Fruit fly (Drosophila melanogaster) whole organism, prepupa: Measurements from ENCODE around the gene CG15169.
A peak's percentile ranks its signal among the peaks of the same experiment; 100 is the strongest.

ENCODE experiments used
- Blimp-1 ChIP-seq: fragments of 200-800 bp; sonication (Bioruptor generic); optimal IDR thresholded peaks from 3 replicates; lab custom pipeline; 2017; ENCODE audit warnings: missing biosample characterization, missing genetic modification characterization, mild to moderate bottlenecking, moderate library complexity, missing genetic modification reagents
- CG10669 ChIP-seq: fragments of 200-800 bp; sonication (Bioruptor generic); optimal IDR thresholded peaks from 3 replicates; lab custom pipeline; 2018; ENCODE audit warnings: missing biosample characterization, mild to moderate bottlenecking, missing genetic modification characterization, moderate library complexity
- CG11294 ChIP-seq: fragments of 200-800 bp; sonication (Bioruptor generic); IDR thresholded peaks from 2 replicates; pipeline ENCODE4 v1.3.6; 2022; ENCODE audit warnings: missing biosample characterization, missing genetic modification characterization
- CG11762 ChIP-seq: fragments of 200-800 bp; sonication (Bioruptor generic); optimal IDR thresholded peaks from 3 replicates; lab custom pipeline; 2016; ENCODE audit warnings: missing biosample characterization, missing genetic modification characterization; ENCODE audit not compliant: insufficient read depth
- CG11902 ChIP-seq: fragments of 200-800 bp; sonication (Bioruptor generic); optimal IDR thresholded peaks from 3 replicates; lab custom pipeline; 2016; ENCODE audit warnings: missing biosample characterization, missing genetic modification characterization
- CG1621 ChIP-seq: fragments of 200-800 bp; sonication (Bioruptor generic); optimal IDR thresholded peaks from 3 replicates; lab custom pipeline; 2018; ENCODE audit warnings: missing biosample characterization, mild to moderate bottlenecking, missing genetic modification characterization
- CG16779 ChIP-seq: fragments of 200-800 bp; sonication (Bioruptor generic); optimal IDR thresholded peaks from 3 replicates; lab custom pipeline; 2017; ENCODE audit warnings: missing biosample characterization, mild to moderate bottlenecking, missing genetic modification characterization
- CG3032 ChIP-seq: fragments of 200-800 bp; optimal IDR thresholded peaks from 2 replicates; lab custom pipeline; 2019; ENCODE audit warnings: missing biosample characterization, mild to moderate bottlenecking, missing genetic modification characterization, moderate library complexity
- CG31627 ChIP-seq: fragments of 200-800 bp; sonication (Bioruptor generic); optimal IDR thresholded peaks from 3 replicates; lab custom pipeline; 2016; ENCODE audit warnings: missing biosample characterization, missing genetic modification characterization
- CG32006 ChIP-seq: fragments of 200-800 bp; sonication (Bioruptor generic); optimal IDR thresholded peaks from 3 replicates; lab custom pipeline; 2017; ENCODE audit warnings: missing biosample characterization, mild to moderate bottlenecking, missing genetic modification characterization
- CG34406 ChIP-seq: fragments of 200-800 bp; sonication (Bioruptor generic); optimal IDR thresholded peaks from 3 replicates; lab custom pipeline; 2016; ENCODE audit warnings: missing biosample characterization, missing genetic modification characterization
- CG3919 ChIP-seq: fragments of 200-800 bp; sonication (Bioruptor generic); optimal IDR thresholded peaks from 3 replicates; lab custom pipeline; 2016; ENCODE audit warnings: missing biosample characterization, missing genetic modification characterization
- CG4318 ChIP-seq: fragments of 200-800 bp; sonication (Bioruptor generic); optimal IDR thresholded peaks from 3 replicates; lab custom pipeline; 2017; ENCODE audit warnings: missing biosample characterization, mild to moderate bottlenecking, missing genetic modification characterization
- CG6276 ChIP-seq: fragments of 200-800 bp; sonication (Bioruptor generic); optimal IDR thresholded peaks from 2 replicates; lab custom pipeline; 2017; ENCODE audit warnings: missing biosample characterization, mild to moderate bottlenecking, missing genetic modification characterization
- CG6792 ChIP-seq: fragments of 200-800 bp; sonication (Bioruptor generic); optimal IDR thresholded peaks from 3 replicates; lab custom pipeline; 2016; ENCODE audit warnings: missing biosample characterization, missing genetic modification characterization
- CG6808 ChIP-seq: fragments of 200-800 bp; sonication (Bioruptor generic); optimal IDR thresholded peaks from 3 replicates; lab custom pipeline; 2017; ENCODE audit warnings: missing biosample characterization, missing genetic modification characterization, mild to moderate bottlenecking, moderate library complexity, missing genetic modification reagents
- CG6854 ChIP-seq: fragments of 200-800 bp; sonication (Bioruptor generic); optimal IDR thresholded peaks from 2 replicates; lab custom pipeline; 2017; ENCODE audit warnings: missing biosample characterization, mild to moderate bottlenecking, missing genetic modification characterization
- CG7368 ChIP-seq: fragments of 200-800 bp; sonication (Bioruptor generic); optimal IDR thresholded peaks from 3 replicates; lab custom pipeline; 2016; ENCODE audit warnings: missing biosample characterization, missing genetic modification characterization
- CG8119 ChIP-seq: fragments of 200-800 bp; sonication (Bioruptor generic); IDR thresholded peaks from 3 replicates; pipeline ENCODE4 v1.3.6; 2022; ENCODE audit warnings: missing biosample characterization, missing genetic modification characterization
- CG8319 ChIP-seq: fragments of 200-800 bp; sonication (Bioruptor generic); optimal IDR thresholded peaks from 3 replicates; lab custom pipeline; 2016; ENCODE audit warnings: missing biosample characterization, missing genetic modification characterization
- CG8632 ChIP-seq: fragments of 200-800 bp; sonication (Bioruptor generic); optimal IDR thresholded peaks from 3 replicates; lab custom pipeline; 2016; ENCODE audit warnings: missing biosample characterization, missing genetic modification characterization
- CG9139 ChIP-seq: fragments of 200-800 bp; sonication (Bioruptor generic); optimal IDR thresholded peaks from 3 replicates; lab custom pipeline; 2017; ENCODE audit warnings: missing biosample characterization, mild to moderate bottlenecking, missing genetic modification characterization
- Eip75B ChIP-seq: fragments of 200-800 bp; sonication (Bioruptor generic); optimal IDR thresholded peaks from 3 replicates; lab custom pipeline; 2016; ENCODE audit warnings: missing biosample characterization, missing genetic modification characterization
- Eip78C ChIP-seq: fragments of 200-800 bp; sonication (Bioruptor generic); peaks from one replicate; lab custom pipeline; 2016; ENCODE audit warnings: missing biosample characterization, missing genetic modification characterization
- Eip93F ChIP-seq: fragments of 200-800 bp; sonication (Bioruptor generic); optimal IDR thresholded peaks from 2 replicates; lab custom pipeline; 2016; ENCODE audit warnings: missing biosample characterization, mild to moderate bottlenecking, missing genetic modification characterization
- Ets21C ChIP-seq: fragments of 200-800 bp; sonication (Bioruptor generic); optimal IDR thresholded peaks from 3 replicates; lab custom pipeline; 2016; ENCODE audit warnings: missing biosample characterization, missing genetic modification characterization
- Ets96B ChIP-seq: fragments of 200-800 bp; optimal IDR thresholded peaks from 2 replicates; lab custom pipeline; 2019; ENCODE audit warnings: missing biosample characterization, mild to moderate bottlenecking, missing genetic modification characterization, moderate library complexity
- Gug ChIP-seq: fragments of 200-800 bp; sonication (Bioruptor generic); IDR thresholded peaks from 2 replicates; pipeline ENCODE4 v1.3.6; 2022; ENCODE audit warnings: missing biosample characterization, missing genetic modification characterization
- Hr39 ChIP-seq: fragments of 200-800 bp; sonication (Bioruptor generic); optimal IDR thresholded peaks from 2 replicates; lab custom pipeline; 2016; ENCODE audit warnings: missing biosample characterization, missing genetic modification characterization
- Hr4 ChIP-seq: fragments of 200-800 bp; sonication (Bioruptor generic); optimal IDR thresholded peaks from 3 replicates; lab custom pipeline; 2016; ENCODE audit warnings: missing biosample characterization, missing genetic modification characterization
- Met ChIP-seq: fragments of 200-800 bp; sonication (Bioruptor generic); optimal IDR thresholded peaks from 3 replicates; lab custom pipeline; 2016; ENCODE audit warnings: missing biosample characterization, missing genetic modification characterization
- OdsH ChIP-seq: fragments of 200-800 bp; sonication (Bioruptor generic); optimal IDR thresholded peaks from 3 replicates; lab custom pipeline; 2016; ENCODE audit warnings: missing biosample characterization, missing genetic modification characterization
- Smox ChIP-seq: fragments of 200-800 bp; sonication (Bioruptor generic); optimal IDR thresholded peaks from 3 replicates; lab custom pipeline; 2016; ENCODE audit warnings: missing biosample characterization, missing genetic modification characterization
- achi ChIP-seq: fragments of 200-800 bp; sonication (Bioruptor generic); optimal IDR thresholded peaks from 3 replicates; lab custom pipeline; 2016; ENCODE audit warnings: missing biosample characterization, missing genetic modification characterization
- cyc ChIP-seq: fragments of 200-800 bp; sonication (Bioruptor generic); optimal IDR thresholded peaks from 3 replicates; lab custom pipeline; 2016; ENCODE audit warnings: missing biosample characterization, missing genetic modification characterization
- dac ChIP-seq: fragments of 200-800 bp; sonication (Bioruptor generic); optimal IDR thresholded peaks from 2 replicates; lab custom pipeline; 2017; ENCODE audit warnings: missing biosample characterization, mild to moderate bottlenecking, missing genetic modification characterization
- esn ChIP-seq: fragments of 200-800 bp; sonication (Bioruptor generic); optimal IDR thresholded peaks from 2 replicates; lab custom pipeline; 2016; ENCODE audit warnings: missing biosample characterization, mild to moderate bottlenecking, missing genetic modification characterization, moderate library complexity
- fd59A ChIP-seq: fragments of 200-800 bp; sonication (Bioruptor generic); optimal IDR thresholded peaks from 2 replicates; lab custom pipeline; 2017; ENCODE audit warnings: missing biosample characterization, mild to moderate bottlenecking, missing genetic modification characterization, missing genetic modification reagents
- fd85E ChIP-seq: fragments of 200-800 bp; sonication (Bioruptor generic); optimal IDR thresholded peaks from 3 replicates; lab custom pipeline; 2016; ENCODE audit warnings: missing biosample characterization, missing genetic modification characterization
- lz ChIP-seq: fragments of 200-800 bp; sonication (Bioruptor generic); optimal IDR thresholded peaks from 3 replicates; lab custom pipeline; 2016; ENCODE audit warnings: missing biosample characterization, missing genetic modification characterization
- pdm3 ChIP-seq: fragments of 200-800 bp; sonication (Bioruptor generic); optimal IDR thresholded peaks from 3 replicates; lab custom pipeline; 2016; ENCODE audit warnings: missing biosample characterization, missing genetic modification characterization
- salr ChIP-seq, 2 experiments: fragments of 200-800 bp; sonication (Bioruptor generic); optimal IDR thresholded peaks; 3 replicates each; lab custom pipeline; 2016 to 2018; ENCODE audit warnings: missing biosample characterization in 2 of 2, missing genetic modification characterization in 2 of 2, mild to moderate bottlenecking in 1 of 2
- spab ChIP-seq: fragments of 200-800 bp; sonication (Bioruptor generic); optimal IDR thresholded peaks from 2 replicates; lab custom pipeline; 2017; ENCODE audit warnings: missing biosample characterization, mild to moderate bottlenecking, missing genetic modification characterization, missing genetic modification reagents
- ss ChIP-seq, 2 experiments: fragments of 200-800 bp; sonication (Bioruptor generic); optimal IDR thresholded peaks; 2 replicates in 1 of 2; 3 replicates in 1 of 2; lab custom pipeline; 2017 to 2018; ENCODE audit warnings: mild to moderate bottlenecking in 2 of 2, missing biosample characterization in 2 of 2, missing genetic modification characterization in 2 of 2, moderate library complexity in 1 of 2
- svp ChIP-seq: fragments of 200-800 bp; sonication (Bioruptor generic); peaks from one replicate; lab custom pipeline; 2016; ENCODE audit warnings: missing biosample characterization, missing genetic modification characterization
- vri ChIP-seq: fragments of 200-800 bp; sonication (Bioruptor generic); optimal IDR thresholded peaks from 3 replicates; lab custom pipeline; 2016; ENCODE audit warnings: missing biosample characterization, mild to moderate bottlenecking, missing genetic modification characterization

The CG15169 gene

dm6 chr2L:18968370-18969105 lies 22.3 kb upstream of the CG15169 start, which contains the start of the genes Nak and Tango6 (continued):
- TF ChIP-seq CG8119: no peak
- TF ChIP-seq Hr39 (GFP tag; lab: Kevin White, UChicago): peak; percentile 46
- peak; percentile 44 for TF ChIP-seq Met (GFP tag; lab: Kevin White, UChicago)
- peak; percentile 36 for TF ChIP-seq Eip75B
- TF ChIP-seq achi (GFP tag; lab: Kevin White, UChicago): peak; percentile 55

- TF ChIP-seq Ets21C (GFP tag; lab: Kevin White, UChicago): peak; percentile 55
- TF ChIP-seq vri (GFP tag; lab: Kevin White, UChicago): peak; percentile 58
- TF ChIP-seq Gug (GFP tag; lab: Robert Waterston, UW): no peak
- no peak for TF ChIP-seq Blimp-1 (GFP tag; lab: Kevin White, UChicago)
- TF ChIP-seq lz (GFP tag; lab: Kevin White, UChicago): peak; percentile 70
- TF ChIP-seq CG16779 (tag; lab: Kevin White, UChicago): no peak
- TF ChIP-seq Eip93F (GFP tag; lab: Kevin White, UChicago): peak; percentile 30
- TF ChIP-seq CG4318 (GFP tag; lab: Kevin White, UChicago): no peak
- TF ChIP-seq spab (GFP tag; lab: Kevin White, UChicago): no peak
- no peak for TF ChIP-seq CG8632 (GFP tag; lab: Kevin White, UChicago)
- TF ChIP-seq CG8119: no peak
- peak; percentile 23 for TF ChIP-seq CG11762
- peak; percentile 25 for TF ChIP-seq CG7368 (GFP tag; lab: Kevin White, UChicago)
- no peak for TF ChIP-seq CG6276 (GFP tag; lab: Kevin White, UChicago)
- no peak for TF ChIP-seq cyc (GFP tag; lab: Kevin White, UChicago)
- peak; percentile 34 for TF ChIP-seq Hr39 (GFP tag; lab: Kevin White, UChicago)
- TF ChIP-seq svp (GFP tag; lab: Kevin White, UChicago): peak; percentile 97
- TF ChIP-seq ss (GFP tag; optimal IDR thresholded peaks at IDR 0.05; lab: Kevin White, UChicago): peak in 1 of 2 experiments; percentile 56
- TF ChIP-seq Hr4 (GFP tag; lab: Kevin White, UChicago): no peak
- no peak for TF ChIP-seq dac
- TF ChIP-seq esn: peak; percentile 77
- TF ChIP-seq CG1621 (tag; lab: Kevin White, UChicago): no peak
- TF ChIP-seq pdm3: no peak
- TF ChIP-seq Met (GFP tag; lab: Kevin White, UChicago): peak; percentile 70
- no peak for TF ChIP-seq CG3919 (GFP tag; lab: Kevin White, UChicago)
- peak; percentile 69 for TF ChIP-seq CG3032
- peak; percentile 43 for TF ChIP-seq fd59A
- peak; percentile 57 for TF ChIP-seq CG6854 (GFP tag; lab: Kevin White, UChicago)
- TF ChIP-seq Ets96B (tag; lab: Kevin White, UChicago): peak; percentile 52
- peak; percentile 61 for TF ChIP-seq CG6792 (GFP tag; lab: Kevin White, UChicago)
- TF ChIP-seq CG6808 (GFP tag; lab: Kevin White, UChicago): no peak
- TF ChIP-seq Eip75B: no peak
- peak; percentile 46 for TF ChIP-seq CG10669 (GFP tag; lab: Kevin White, UChicago)
- no peak for TF ChIP-seq CG9139
- TF ChIP-seq CG11294: no peak
- no peak for TF ChIP-seq Smox (GFP tag; lab: Kevin White, UChicago)
- TF ChIP-seq CG31627 (GFP tag; lab: Kevin White, UChicago): peak; percentile 65
- TF ChIP-seq fd85E (GFP tag; lab: Kevin White, UChicago): peak; percentile 31
- TF ChIP-seq CG34406 (GFP tag; lab: Kevin White, UChicago): no peak
- peak; percentile 72 for TF ChIP-seq achi (GFP tag; lab: Kevin White, UChicago)
- peak; percentile 58 for TF ChIP-seq CG8319 (GFP tag; lab: Kevin White, UChicago)
- peak; percentile 92 for TF ChIP-seq Eip78C (GFP tag; lab: Kevin White, UChicago)
- no peak for TF ChIP-seq OdsH (GFP tag; lab: Kevin White, UChicago)
- TF ChIP-seq salr (GFP tag; optimal IDR thresholded peaks at IDR 0.05; lab: Kevin White, UChicago): no peak
- TF ChIP-seq CG32006: no peak
- no peak for TF ChIP-seq CG11902
Observed at dm6 chr2L:18974063-18974779, 16.6 kb upstream of the CG15169 start, which contains the start of the genes L2HGDH and CG10431. Gene L2HGDH, minus strand, starts transcription at chr2L:18974448. Gene CG10431, plus strand, starts transcription at chr2L:18974710.
